Worm (Caenorhabditis elegans): ENCODE results near the gene D1046.18.

The D1046.18 gene

DNA sequence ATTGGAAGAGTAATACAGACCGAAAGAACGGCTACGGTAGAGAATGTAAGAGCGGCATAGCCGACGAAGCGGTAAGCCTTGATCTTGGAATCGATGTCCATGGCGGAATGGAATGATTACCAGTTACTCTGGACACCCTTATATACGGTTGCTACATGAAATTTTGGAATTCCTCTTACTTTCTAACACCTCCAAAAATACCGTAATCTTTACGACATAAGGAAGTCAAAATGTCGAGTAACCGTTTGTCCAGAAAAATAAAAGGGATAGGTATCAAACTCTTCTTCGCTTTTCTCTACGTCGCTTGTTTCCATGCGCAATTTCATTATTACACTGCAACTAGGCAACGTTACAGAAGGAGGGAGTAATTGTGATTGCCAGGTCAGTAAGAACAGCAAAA lies 49.7 kb downstream of the D1046.18 start, which contains the start of gene col-119:
col-119 (minus strand) TSS at position 101 of the 400 bp plus-strand sequence.
- TF ChIP-seq egl-27 (tag; optimal IDR thresholded peaks at IDR 0.05): no peak
- TF ChIP-seq ceh-16 (tag; optimal IDR thresholded peaks at IDR 0.05): no peak
- TF ChIP-seq hmg-11 (tag; optimal IDR thresholded peaks at IDR 0.05): no peak
- no peak for TF ChIP-seq unc-62 (GFP tag; optimal IDR thresholded peaks at IDR 0.05)
- TF ChIP-seq fkh-10 (GFP tag; optimal IDR thresholded peaks at IDR 0.05): no peak
- TF ChIP-seq nhr-237 (tag; optimal IDR thresholded peaks at IDR 0.05): no peak
- TF ChIP-seq nhr-77 (tag; optimal IDR thresholded peaks at IDR 0.05): no peak
- TF ChIP-seq unc-39 (tag; optimal IDR thresholded peaks at IDR 0.05): no peak
- TF ChIP-seq elt-2 (tag; optimal IDR thresholded peaks at IDR 0.05): no peak
- no peak for TF ChIP-seq mml-1 (tag; optimal IDR thresholded peaks at IDR 0.05)
- TF ChIP-seq nfya-1 (tag; optimal IDR thresholded peaks at IDR 0.05; ENCODE audit: insufficient read depth): no peak
- no peak for TF ChIP-seq snpc-4 (tag; optimal IDR thresholded peaks at IDR 0.05)
- TF ChIP-seq ama-1 (optimal IDR thresholded peaks at IDR 0.05): no peak
- no peak for TF ChIP-seq mdl-1 (tag; optimal IDR thresholded peaks at IDR 0.05)
- no peak for TF ChIP-seq ztf-4 (tag; optimal IDR thresholded peaks at IDR 0.05)
- TF ChIP-seq nhr-12 (tag; optimal IDR thresholded peaks at IDR 0.05): no peak
- TF ChIP-seq nhr-67 (tag; optimal IDR thresholded peaks at IDR 0.05): no peak
- TF ChIP-seq pha-4 (tag; optimal IDR thresholded peaks at IDR 0.05): no peak
- no peak for TF ChIP-seq sea-2 (GFP tag; optimal IDR thresholded peaks at IDR 0.05)
- no peak for TF ChIP-seq aly-2 (tag; optimal IDR thresholded peaks at IDR 0.05)
